Comparison of ENCODE assay signal across 1 fruit fly cellular context in the genomic region with DNA sequence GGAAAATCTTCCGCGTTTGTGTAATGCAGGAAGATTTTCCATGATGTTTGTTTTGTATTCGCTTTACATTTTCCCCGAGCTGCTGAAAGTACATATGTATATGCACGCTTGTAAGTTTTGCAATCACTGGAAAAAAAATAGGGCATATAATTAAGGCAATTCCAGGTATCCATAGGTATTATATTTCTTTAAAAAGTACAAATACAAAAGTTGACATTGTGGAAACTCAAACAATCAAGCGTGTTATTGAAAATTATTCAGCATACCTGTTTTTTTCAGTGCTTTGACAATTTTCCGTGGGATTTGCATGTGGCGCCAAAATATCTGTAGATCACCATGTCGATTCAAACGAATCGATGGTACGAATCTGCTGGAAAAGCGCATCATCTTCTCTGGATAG.
TF ChIP-seq lines count a peak whose summit lies in the region.

No protein-coding gene starts in this region.

TF ChIP-seq in whole organism, prepupa, 60 proteins besides CTCF, POLR2A, EP300 and RAD21 (continued from another document):
- TF ChIP-seq vri (GFP tag; optimal IDR thresholded peaks at IDR 0.05; lab: Kevin White, UChicago), result no peak
- TF ChIP-seq CG6276 (GFP tag; optimal IDR thresholded peaks at IDR 0.05; lab: Kevin White, UChicago), result peak; percentile 56
- TF ChIP-seq achi (GFP tag; optimal IDR thresholded peaks at IDR 0.05; lab: Kevin White, UChicago), result no peak
- peak; percentile 4 for TF ChIP-seq net (GFP tag; optimal IDR thresholded peaks at IDR 0.05; lab: Kevin White, UChicago)
- TF ChIP-seq Ets21C (GFP tag; optimal IDR thresholded peaks at IDR 0.05; lab: Kevin White, UChicago), result no peak
- TF ChIP-seq lz (GFP tag; optimal IDR thresholded peaks at IDR 0.05; lab: Kevin White, UChicago), result peak; percentile 8
- peak; percentile 77 for TF ChIP-seq CG15336 (GFP tag; IDR thresholded peaks at IDR 0.05; lab: Robert Waterston, UW)
- TF ChIP-seq CG10631 (GFP tag; optimal IDR thresholded peaks at IDR 0.05; lab: Kevin White, UChicago), result no peak
- TF ChIP-seq Hr4 (GFP tag; optimal IDR thresholded peaks at IDR 0.05; lab: Kevin White, UChicago), result peak; percentile 91
- peak; percentile 37 for TF ChIP-seq dac (GFP tag; optimal IDR thresholded peaks at IDR 0.05; lab: Kevin White, UChicago)
- no peak for TF ChIP-seq Eip93F (GFP tag; optimal IDR thresholded peaks at IDR 0.05; lab: Kevin White, UChicago)
- TF ChIP-seq CG31627 (GFP tag; optimal IDR thresholded peaks at IDR 0.05; lab: Kevin White, UChicago), result peak; percentile 32
